Fruit fly (Drosophila melanogaster): ENCODE results near the gene Plzf.

Plzf gene

dm6 chr2L:12048723-12049122 is at the start of gene Plzf:
Gene Plzf, minus strand, starts transcription at chr2L:12048918.
- no peak for TF ChIP-seq CrebA (GFP tag; optimal IDR thresholded peaks at IDR 0.05; ENCODE audit: borderline replicate concordance)
- no peak for TF ChIP-seq Hr83 (GFP tag; optimal IDR thresholded peaks at IDR 0.05; ENCODE audit: poor library complexity, severe bottlenecking)

dm6 chr2L:12097698-12098097 is 49.0 kb upstream of the Plzf start, which contains the start of gene Ced-12:
Gene Ced-12, plus strand, starts transcription at chr2L:12097838.
- TF ChIP-seq Sp1 (GFP tag; optimal IDR thresholded peaks at IDR 0.05), result no peak
- no peak for TF ChIP-seq Hr83 (GFP tag; optimal IDR thresholded peaks at IDR 0.05; ENCODE audit: poor library complexity, severe bottlenecking)
- TF ChIP-seq Jra (GFP tag; optimal IDR thresholded peaks at IDR 0.05), result no peak
- TF ChIP-seq Rel (GFP tag; optimal IDR thresholded peaks at IDR 0.05), result no peak
- no peak for TF ChIP-seq Rel (tag; optimal IDR thresholded peaks at IDR 0.05)
- TF ChIP-seq pan (optimal IDR thresholded peaks at IDR 0.05), result no peak

- TF ChIP-seq GATAd (GFP tag; optimal IDR thresholded peaks at IDR 0.05) (no peak), Myc (optimal IDR thresholded peaks at IDR 0.05) (peak; percentile 60), HLH106 (tag; optimal IDR thresholded peaks at IDR 0.05) (no peak)
These were observed 47.7 kb upstream of the Plzf start, which contains the start of the genes CG6712 and Mt2 for dm6 chr2L:12096396-12096813. Gene CG6712, minus strand, starts transcription at chr2L:12096511. Gene Mt2, plus strand, starts transcription at chr2L:12096525.

- no peak for TF ChIP-seq rgr (GFP tag; optimal IDR thresholded peaks at IDR 0.05)
- TF ChIP-seq Dfd (GFP tag; optimal IDR thresholded peaks at IDR 0.05), result no peak
- peak; percentile 25 for TF ChIP-seq Dif (GFP tag; optimal IDR thresholded peaks at IDR 0.05; ENCODE audit: partially characterized antibody)
- no peak for TF ChIP-seq Hnf4 (GFP tag; optimal IDR thresholded peaks at IDR 0.05)
- peak; percentile 66 for TF ChIP-seq GATAd (GFP tag; optimal IDR thresholded peaks at IDR 0.05)
- no peak for TF ChIP-seq CG32264 (GFP tag; optimal IDR thresholded peaks at IDR 0.05)
These were observed 44.9 kb upstream of the Plzf start for dm6 chr2L:12093652-12094051.

dm6 chr2L:12092719-12093118 is 44.0 kb upstream of the Plzf start:
- TF ChIP-seq Rel (GFP tag; optimal IDR thresholded peaks at IDR 0.05) (no peak), Rel (tag; optimal IDR thresholded peaks at IDR 0.05) (no peak), lola (GFP tag; optimal IDR thresholded peaks at IDR 0.05) (no peak), Dif (GFP tag; optimal IDR thresholded peaks at IDR 0.05; ENCODE audit: partially characterized antibody) (no peak), tai (GFP tag; optimal IDR thresholded peaks at IDR 0.05) (no peak), CG32264 (GFP tag; optimal IDR thresholded peaks at IDR 0.05) (no peak), foxo (GFP tag; optimal IDR thresholded peaks at IDR 0.05) (no peak), woc (GFP tag; optimal IDR thresholded peaks at IDR 0.05) (no peak), ey (GFP tag; optimal IDR thresholded peaks at IDR 0.05) (no peak), N (GFP tag; optimal IDR thresholded peaks at IDR 0.05) (no peak)

- TF ChIP-seq psq (GFP tag; optimal IDR thresholded peaks at IDR 0.05) (no peak), Mio (GFP tag; optimal IDR thresholded peaks at IDR 0.05) (no peak), sage (GFP tag; optimal IDR thresholded peaks at IDR 0.05) (no peak), N (GFP tag; optimal IDR thresholded peaks at IDR 0.05) (no peak), dl (GFP tag; optimal IDR thresholded peaks at IDR 0.05; ENCODE audit: insufficient read depth in 1 of 2, partially characterized antibody in 2 of 2) (no peak), ey (GFP tag; optimal IDR thresholded peaks at IDR 0.05) (no peak), dmrt93B (GFP tag; optimal IDR thresholded peaks at IDR 0.05) (no peak), Dif (GFP tag; optimal IDR thresholded peaks at IDR 0.05; ENCODE audit: partially characterized antibody) (no peak), woc (GFP tag; optimal IDR thresholded peaks at IDR 0.05) (no peak), fru (GFP tag; optimal IDR thresholded peaks at IDR 0.05) (no peak), CG9705 (GFP tag; optimal IDR thresholded peaks at IDR 0.05) (no peak), Sp1 (GFP tag; optimal IDR thresholded peaks at IDR 0.05) (no peak), tai (GFP tag; optimal IDR thresholded peaks at IDR 0.05) (no peak), lola (GFP tag; optimal IDR thresholded peaks at IDR 0.05) (no peak), Jra (GFP tag; optimal IDR thresholded peaks at IDR 0.05) (no peak), dsf (GFP tag; optimal IDR thresholded peaks at IDR 0.05; ENCODE audit: borderline replicate concordance) (no peak), Abd-B (GFP tag; optimal IDR thresholded peaks at IDR 0.05) (no peak), jim (GFP tag; optimal IDR thresholded peaks at IDR 0.05) (no peak)
These were observed 43.3 kb upstream of the Plzf start for dm6 chr2L:12092041-12092440.

Measured in whole organism, wandering third instar larva.